Worm (Caenorhabditis elegans): ENCODE data around the gene srbc-70.

DNA sequence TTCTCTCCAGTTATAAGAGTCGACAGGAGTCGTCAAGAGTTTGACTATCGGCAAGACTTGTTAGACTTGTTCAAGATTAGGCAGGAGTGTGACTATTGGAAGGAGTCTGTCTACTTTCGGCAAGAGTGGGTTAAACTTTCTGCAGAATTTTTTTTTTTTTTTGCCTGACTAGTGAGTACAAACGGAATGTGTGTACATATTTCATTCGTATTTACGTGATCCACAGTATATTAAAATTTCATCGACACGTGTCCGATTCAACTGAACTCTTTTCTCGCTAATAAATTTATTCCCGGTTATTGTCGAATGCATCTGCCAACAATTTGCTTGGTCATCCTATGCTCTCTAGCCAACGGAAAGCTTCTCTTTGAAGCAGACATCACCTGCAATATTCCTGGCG is 44.4 kb upstream of the srbc-70 start, which contains the start of gene F36A4.1:
- TF ChIP-seq him-1 (tag; optimal IDR thresholded peaks at IDR 0.05) (no peak), W03F9.2 (tag; optimal IDR thresholded peaks at IDR 0.05) (no peak)
